Fruit fly (Drosophila melanogaster) whole organism, embryonic: ENCODE results near the gene Nepl3.

ENCODE experiments used
- C15 ChIP-seq: fragments of 200-800 bp; sonication (Bioruptor generic); IDR thresholded peaks from 3 replicates; pipeline ENCODE4 v1.3.6; 2022; ENCODE audit warnings: missing biosample characterization, missing genetic modification characterization
- CG10366 ChIP-seq: fragments of 200-800 bp; sonication (Bioruptor generic); IDR thresholded peaks from 2 replicates; pipeline ENCODE4 v1.3.6; 2022; ENCODE audit warnings: missing biosample characterization, missing genetic modification characterization
- CG10543 ChIP-seq: fragments of 200-800 bp; sonication (Bioruptor generic); optimal IDR thresholded peaks from 3 replicates; lab custom pipeline; 2017; ENCODE audit warnings: missing biosample characterization, mild to moderate bottlenecking, missing genetic modification characterization, moderate library complexity
- CG11456 ChIP-seq: fragments of 200-800 bp; sonication (Bioruptor generic); IDR thresholded peaks from 3 replicates; pipeline ENCODE4 v1.3.6; 2022; ENCODE audit warnings: missing biosample characterization, missing genetic modification characterization
- CG12104 ChIP-seq: fragments of 200-800 bp; sonication (Bioruptor generic); optimal IDR thresholded peaks from 3 replicates; lab custom pipeline; 2016; ENCODE audit warnings: missing biosample characterization, missing genetic modification characterization
- CG12219 ChIP-seq: fragments of 200-800 bp; sonication (Bioruptor generic); optimal IDR thresholded peaks from 3 replicates; lab custom pipeline; 2018; ENCODE audit warnings: missing biosample characterization, mild to moderate bottlenecking, missing genetic modification characterization
- CG13296 ChIP-seq: fragments of 200-800 bp; sonication (Bioruptor generic); optimal IDR thresholded peaks from 3 replicates; lab custom pipeline; 2018; ENCODE audit warnings: missing biosample characterization, mild to moderate bottlenecking, missing genetic modification characterization
- CG14667 ChIP-seq: fragments of 200-800 bp; sonication (Bioruptor generic); IDR thresholded peaks from 2 replicates; pipeline ENCODE4 v1.3.6; 2022; ENCODE audit warnings: missing biosample characterization, missing genetic modification characterization
- CG15011 ChIP-seq: fragments of 200-800 bp; sonication (Bioruptor generic); optimal IDR thresholded peaks from 3 replicates; lab custom pipeline; 2018; ENCODE audit warnings: missing biosample characterization, mild to moderate bottlenecking, missing genetic modification characterization
- CG15073 ChIP-seq: fragments of 200-800 bp; sonication (Bioruptor generic); optimal IDR thresholded peaks from 2 replicates; lab custom pipeline; 2016; ENCODE audit warnings: missing biosample characterization, missing genetic modification characterization
- CG15696 ChIP-seq: fragments of 200-800 bp; sonication (Bioruptor generic); optimal IDR thresholded peaks from 2 replicates; lab custom pipeline; 2019; ENCODE audit warnings: missing biosample characterization, mild to moderate bottlenecking, missing genetic modification characterization, moderate library complexity
- CG16815 ChIP-seq: fragments of 200-800 bp; sonication (Bioruptor generic); optimal IDR thresholded peaks from 3 replicates; lab custom pipeline; 2017; ENCODE audit warnings: missing biosample characterization, mild to moderate bottlenecking, missing genetic modification characterization
- CG17186 ChIP-seq: fragments of 200-800 bp; sonication (Bioruptor generic); optimal IDR thresholded peaks from 3 replicates; lab custom pipeline; 2017; ENCODE audit warnings: missing biosample characterization, missing genetic modification reagents, missing genetic modification characterization
- CG17328 ChIP-seq: fragments of 200-800 bp; sonication (Bioruptor generic); IDR thresholded peaks from 2 replicates; pipeline ENCODE4 v1.3.6; 2022; ENCODE audit warnings: missing biosample characterization, missing genetic modification characterization
- CG17829 ChIP-seq: fragments of 200-800 bp; optimal IDR thresholded peaks from 2 replicates; lab custom pipeline; 2019; ENCODE audit warnings: missing biosample characterization, mild to moderate bottlenecking, missing genetic modification characterization, moderate library complexity
- CG2875 ChIP-seq: fragments of 200-800 bp; sonication (Bioruptor generic); optimal IDR thresholded peaks from 2 replicates; lab custom pipeline; 2017; ENCODE audit warnings: missing biosample characterization, mild to moderate bottlenecking, missing genetic modification characterization, missing genetic modification reagents
- CG34376 ChIP-seq: fragments of 200-800 bp; sonication (Bioruptor generic); optimal IDR thresholded peaks from 2 replicates; lab custom pipeline; 2018; ENCODE audit warnings: missing biosample characterization, mild to moderate bottlenecking, missing genetic modification characterization
- CG6791 ChIP-seq: fragments of 200-800 bp; sonication (Bioruptor generic); IDR thresholded peaks from 3 replicates; pipeline ENCODE4 v1.3.6; 2022; ENCODE audit warnings: missing biosample characterization, missing genetic modification characterization; ENCODE audit not compliant: partially characterized antibody
- CG8388 ChIP-seq: fragments of 200-800 bp; sonication (Bioruptor generic); optimal IDR thresholded peaks from 2 replicates; lab custom pipeline; 2019; ENCODE audit warnings: missing biosample characterization, mild to moderate bottlenecking, missing genetic modification characterization, moderate library complexity
- CG9609 ChIP-seq: fragments of 200-800 bp; sonication (Bioruptor generic); optimal IDR thresholded peaks from 3 replicates; lab custom pipeline; 2016; ENCODE audit warnings: missing biosample characterization, missing genetic modification characterization
- Dad ChIP-seq: fragments of 200-800 bp; sonication (Bioruptor generic); optimal IDR thresholded peaks from 3 replicates; lab custom pipeline; 2016; ENCODE audit warnings: missing biosample characterization, missing genetic modification characterization
- HLH54F ChIP-seq: fragments of 200-800 bp; sonication (Bioruptor generic); optimal IDR thresholded peaks from 3 replicates; lab custom pipeline; 2016; ENCODE audit warnings: missing biosample characterization, missing genetic modification characterization
- Hr51 ChIP-seq, 2 experiments: fragments of 200-800 bp; sonication (Bioruptor generic); optimal IDR thresholded peaks; 2 replicates in 1 of 2; 3 replicates in 1 of 2; lab custom pipeline; 2016 to 2018; ENCODE audit warnings: missing biosample characterization in 2 of 2, missing genetic modification characterization in 2 of 2, mild to moderate bottlenecking in 1 of 2, moderate library complexity in 1 of 2
- MBD-R2 ChIP-seq: fragments of 200-800 bp; sonication (Bioruptor generic); IDR thresholded peaks from 2 replicates; pipeline ENCODE4 v1.3.6; 2022; ENCODE audit warnings: missing biosample characterization, missing genetic modification characterization
- Mrtf ChIP-seq: fragments of 200-800 bp; sonication (Bioruptor generic); IDR thresholded peaks from 3 replicates; pipeline ENCODE4 v1.3.6; 2022; ENCODE audit warnings: missing biosample characterization, missing genetic modification characterization
- Side ChIP-seq: fragments of 200-800 bp; sonication (Bioruptor generic); optimal IDR thresholded peaks from 2 replicates; lab custom pipeline; 2016; ENCODE audit warnings: missing biosample characterization, missing genetic modification characterization
- ab ChIP-seq: fragments of 200-800 bp; sonication (Bioruptor generic); optimal IDR thresholded peaks from 2 replicates; lab custom pipeline; 2016; ENCODE audit warnings: missing biosample characterization, missing genetic modification characterization
- ac ChIP-seq: fragments of 200-800 bp; sonication (Bioruptor generic); optimal IDR thresholded peaks from 3 replicates; lab custom pipeline; 2017; ENCODE audit warnings: missing biosample characterization, mild to moderate bottlenecking, missing genetic modification characterization
- aop ChIP-seq: fragments of 200-800 bp; sonication (Bioruptor generic); IDR thresholded peaks from 2 replicates; pipeline ENCODE4 v1.3.6; 2022; ENCODE audit warnings: missing biosample characterization, missing genetic modification characterization
- ap ChIP-seq: fragments of 200-800 bp; sonication (Bioruptor generic); IDR thresholded peaks from 2 replicates; pipeline ENCODE4 v1.3.6; 2022; ENCODE audit warnings: missing biosample characterization, missing genetic modification characterization
- ash1 ChIP-seq: fragments of 200-800 bp; sonication (Bioruptor generic); optimal IDR thresholded peaks from 2 replicates; lab custom pipeline; 2018; ENCODE audit warnings: missing biosample characterization, mild to moderate bottlenecking, missing genetic modification characterization
- az2 ChIP-seq: fragments of 200-800 bp; sonication (Bioruptor generic); optimal IDR thresholded peaks from 3 replicates; lab custom pipeline; 2016; ENCODE audit warnings: missing biosample characterization, missing genetic modification characterization
- bcd ChIP-seq: fragments of 200-800 bp; sonication (Bioruptor generic); optimal IDR thresholded peaks from 2 replicates; lab custom pipeline; 2017; ENCODE audit warnings: missing biosample characterization, mild to moderate bottlenecking, missing genetic modification characterization
- jing ChIP-seq: fragments of 200-800 bp; sonication (Bioruptor generic); optimal IDR thresholded peaks from 2 replicates; lab custom pipeline; 2018; ENCODE audit warnings: missing biosample characterization, mild to moderate bottlenecking, missing genetic modification characterization
- lbe ChIP-seq: fragments of 200-800 bp; sonication (Bioruptor generic); optimal IDR thresholded peaks from 2 replicates; lab custom pipeline; 2016; ENCODE audit warnings: missing biosample characterization, mild to moderate bottlenecking, missing genetic modification characterization
- mam ChIP-seq: fragments of 200-800 bp; sonication (Bioruptor generic); optimal IDR thresholded peaks from 3 replicates; lab custom pipeline; 2016; ENCODE audit warnings: missing biosample characterization, missing genetic modification characterization
- oc ChIP-seq: fragments of 200-800 bp; sonication (Bioruptor generic); optimal IDR thresholded peaks from 2 replicates; lab custom pipeline; 2018; ENCODE audit warnings: missing biosample characterization, mild to moderate bottlenecking, missing genetic modification characterization, moderate library complexity
- org-1 ChIP-seq: fragments of 200-800 bp; sonication (Bioruptor generic); optimal IDR thresholded peaks from 2 replicates; lab custom pipeline; 2017; ENCODE audit warnings: missing biosample characterization, missing genetic modification characterization
- pita ChIP-seq: fragments of 200-800 bp; sonication (Bioruptor generic); optimal IDR thresholded peaks from 2 replicates; lab custom pipeline; 2017; ENCODE audit warnings: missing biosample characterization, mild to moderate bottlenecking, missing genetic modification characterization
- row ChIP-seq: fragments of 200-800 bp; sonication (Bioruptor generic); IDR thresholded peaks from 3 replicates; pipeline ENCODE4 v1.3.6; 2022; ENCODE audit warnings: missing biosample characterization, missing genetic modification characterization
- schlank ChIP-seq: fragments of 200-800 bp; sonication (Bioruptor generic); optimal IDR thresholded peaks from 2 replicates; lab custom pipeline; 2018; ENCODE audit warnings: missing biosample characterization, mild to moderate bottlenecking, missing genetic modification characterization
- scrt ChIP-seq: fragments of 200-800 bp; sonication (Bioruptor generic); optimal IDR thresholded peaks from 2 replicates; lab custom pipeline; 2018; ENCODE audit warnings: missing biosample characterization, mild to moderate bottlenecking, missing genetic modification characterization, moderate library complexity
- sens ChIP-seq: fragments of 200-800 bp; sonication (Bioruptor generic); peaks from one replicate; lab custom pipeline; 2016; ENCODE audit warnings: missing biosample characterization, missing genetic modification characterization
- seq ChIP-seq: fragments of 200-800 bp; sonication (Bioruptor generic); IDR thresholded peaks from 2 replicates; pipeline ENCODE4 v1.3.6; 2022; ENCODE audit warnings: missing biosample characterization, missing genetic modification characterization
- shn ChIP-seq: fragments of 200-800 bp; sonication (Bioruptor generic); optimal IDR thresholded peaks from 3 replicates; lab custom pipeline; 2016; ENCODE audit warnings: missing biosample characterization, missing genetic modification characterization
- sima ChIP-seq: fragments of 200-800 bp; sonication (Bioruptor generic); optimal IDR thresholded peaks from 2 replicates; lab custom pipeline; 2016; ENCODE audit warnings: missing biosample characterization, missing genetic modification characterization
- sqz ChIP-seq: fragments of 200-800 bp; sonication (Bioruptor generic); optimal IDR thresholded peaks from 3 replicates; lab custom pipeline; 2018; ENCODE audit warnings: missing biosample characterization, mild to moderate bottlenecking, missing genetic modification characterization
- tap ChIP-seq: fragments of 200-800 bp; optimal IDR thresholded peaks from 3 replicates; lab custom pipeline; 2019; ENCODE audit warnings: missing biosample characterization, mild to moderate bottlenecking, missing genetic modification characterization, moderate library complexity
- unpg ChIP-seq: fragments of 200-800 bp; sonication (Bioruptor generic); optimal IDR thresholded peaks from 3 replicates; lab custom pipeline; 2018; ENCODE audit warnings: missing biosample characterization, mild to moderate bottlenecking, missing genetic modification characterization, moderate library complexity
- wor ChIP-seq: fragments of 200-800 bp; sonication (Bioruptor generic); IDR thresholded peaks from 2 replicates; pipeline ENCODE4 v1.3.6; 2022; ENCODE audit warnings: missing biosample characterization, missing genetic modification characterization

Gene Nepl3

dm6 chr2L:5060952-5061478, 3.0 kb upstream of the Nepl3 start (continued):
- TF ChIP-seq CG12219 (peak; percentile 52), CG10366 (GFP tag; lab: Robert Waterston, UW) (peak; percentile 51), MBD-R2 (GFP tag; lab: Robert Waterston, UW) (peak; percentile 47; the same call in 1 of the 2 replicates), Hr51 (GFP tag; optimal IDR thresholded peaks at IDR 0.05; lab: Kevin White, UChicago) (peak in 1 of 2 experiments; percentile 63), CG9609 (GFP tag; lab: Kevin White, UChicago) (peak; percentile 26), ash1 (GFP tag; lab: Kevin White, UChicago) (no peak), CG8388 (GFP tag; lab: Kevin White, UChicago) (peak; percentile 52), scrt (peak; percentile 67), Mrtf (peak; percentile 36; the same call in 2 of the 3 replicates), CG2875 (GFP tag; lab: Kevin White, UChicago) (peak; percentile 40), jing (peak; percentile 31), CG15073 (GFP tag; lab: Kevin White, UChicago) (no peak), CG17186 (GFP tag; lab: Kevin White, UChicago) (no peak), bcd (GFP tag; lab: Kevin White, UChicago) (peak; percentile 60), mam (GFP tag; lab: Kevin White, UChicago) (peak; percentile 88), CG12104 (GFP tag; lab: Kevin White, UChicago) (peak; percentile 51), ab (GFP tag; lab: Kevin White, UChicago) (no peak), CG15696 (tag; lab: Kevin White, UChicago) (no peak), CG6791 (GFP tag; lab: Robert Waterston, UW) (no peak), CG15011 (peak; percentile 53), sens (GFP tag; lab: Kevin White, UChicago) (peak; percentile 93), row (peak; percentile 80), ac (GFP tag; lab: Kevin White, UChicago) (no peak), CG13296 (GFP tag; lab: Kevin White, UChicago) (peak; percentile 71), oc (tag; lab: Kevin White, UChicago) (peak; percentile 33), Dad (GFP tag; lab: Kevin White, UChicago) (no peak), schlank (peak; percentile 69), CG11456 (peak; percentile 69; the same call in 1 of the 3 replicates), CG16815 (GFP tag; lab: Kevin White, UChicago) (peak; percentile 1), unpg (GFP tag; lab: Kevin White, UChicago) (peak; percentile 62), ap (GFP tag; lab: Robert Waterston, UW) (peak; percentile 63), tap (tag; lab: Kevin White, UChicago) (peak; percentile 61), az2 (GFP tag; lab: Kevin White, UChicago) (peak; percentile 42), sqz (GFP tag; lab: Kevin White, UChicago) (peak; percentile 21), org-1 (GFP tag; lab: Kevin White, UChicago) (peak; percentile 74), lbe (GFP tag; lab: Kevin White, UChicago) (peak; percentile 84), Side (GFP tag; lab: Kevin White, UChicago) (peak; percentile 84), seq (GFP tag; lab: Robert Waterston, UW) (peak; percentile 77), sima (GFP tag; lab: Kevin White, UChicago) (no peak), shn (peak; percentile 5), CG10543 (GFP tag; lab: Kevin White, UChicago) (peak; percentile 73), pita (GFP tag; lab: Kevin White, UChicago) (no peak), aop (GFP tag; lab: Robert Waterston, UW) (no peak), C15 (GFP tag; lab: Robert Waterston, UW) (peak; percentile 55; the same call in 1 of the 3 replicates), CG34376 (GFP tag; lab: Kevin White, UChicago) (peak; percentile 77), CG14667 (GFP tag; lab: Robert Waterston, UW) (no peak), wor (GFP tag; lab: Robert Waterston, UW) (0 out of 2 replicates have a peak, but pooled peaks have one; percentile 19), CG17328 (GFP tag; lab: Robert Waterston, UW) (peak; percentile 74), CG17829 (peak; percentile 30), HLH54F (GFP tag; lab: Kevin White, UChicago) (peak; percentile 22)
